Worm (Caenorhabditis elegans) whole organism, midembryonic: ENCODE results near the gene ascc-1.

Experiments
- cog-1 ChIP-seq: sonication (generic microtip); optimal IDR thresholded peaks from 2 replicates; lab custom pipeline; 2016; ENCODE audit warnings: missing genetic modification characterization, missing compliant biosample characterization
- flt-1 ChIP-seq: fragments of 200-800 bp; sonication (Bioruptor generic); IDR thresholded peaks from 2 replicates; pipeline ENCODE4 v1.3.6; 2022; ENCODE audit warnings: missing genetic modification characterization, missing compliant biosample characterization

ce11 chrII:60049-60448 is 2.6 kb downstream of the ascc-1 start:
- TF ChIP-seq flt-1 (GFP tag; lab: Robert Waterston, UW) (no peak), cog-1 (tag; lab: Kevin White, UChicago) (no peak)
